Fruit fly (Drosophila melanogaster) whole organism, embryonic: ENCODE results near the gene Arv1.

Source experiments
- B-H2 ChIP-seq: fragments of 200-800 bp; sonication (Bioruptor generic); optimal IDR thresholded peaks from 2 replicates; lab custom pipeline; 2018; ENCODE audit warnings: missing biosample characterization, mild to moderate bottlenecking, missing genetic modification characterization
- Bgb ChIP-seq: fragments of 200-800 bp; sonication (Bioruptor generic); IDR thresholded peaks from 2 replicates; pipeline ENCODE4 v1.3.6; 2022; ENCODE audit warnings: missing biosample characterization, missing genetic modification characterization; ENCODE audit not compliant: partially characterized antibody
- CG11093 ChIP-seq: fragments of 200-800 bp; sonication (Bioruptor generic); IDR thresholded peaks from 3 replicates; pipeline ENCODE4 v1.3.6; 2022; ENCODE audit warnings: missing biosample characterization, missing genetic modification characterization
- CG12744 ChIP-seq: fragments of 200-800 bp; sonication (Bioruptor generic); optimal IDR thresholded peaks from 2 replicates; lab custom pipeline; 2016; ENCODE audit warnings: missing biosample characterization, missing genetic modification characterization
- CG14965 ChIP-seq: fragments of 200-800 bp; sonication (Bioruptor generic); optimal IDR thresholded peaks from 2 replicates; lab custom pipeline; 2016; ENCODE audit warnings: missing biosample characterization, missing genetic modification characterization, borderline replicate concordance
- CG15601 ChIP-seq: fragments of 200-800 bp; sonication (Bioruptor generic); optimal IDR thresholded peaks from 3 replicates; lab custom pipeline; 2019; ENCODE audit warnings: missing biosample characterization, mild to moderate bottlenecking, missing genetic modification characterization, moderate library complexity
- CG1647 ChIP-seq: fragments of 200-800 bp; sonication (Bioruptor generic); optimal IDR thresholded peaks from 3 replicates; lab custom pipeline; 2016; ENCODE audit warnings: missing biosample characterization, missing genetic modification characterization
- CG1832 ChIP-seq: fragments of 200-800 bp; sonication (Bioruptor generic); optimal IDR thresholded peaks from 2 replicates; lab custom pipeline; 2017; ENCODE audit warnings: missing biosample characterization, mild to moderate bottlenecking, missing genetic modification characterization, inconsistent platforms
- CG2712 ChIP-seq: fragments of 200-800 bp; optimal IDR thresholded peaks from 3 replicates; lab custom pipeline; 2019; ENCODE audit warnings: missing biosample characterization, mild to moderate bottlenecking, missing genetic modification characterization, moderate library complexity
- CG3065 ChIP-seq: fragments of 200-800 bp; sonication (Bioruptor generic); optimal IDR thresholded peaks from 2 replicates; lab custom pipeline; 2016; ENCODE audit warnings: missing biosample characterization, missing genetic modification characterization
- CG31224 ChIP-seq: fragments of 200-800 bp; sonication (Bioruptor generic); IDR thresholded peaks from 2 replicates; pipeline ENCODE4 v1.3.6; 2022; ENCODE audit warnings: missing biosample characterization, missing genetic modification characterization
- CG32767 ChIP-seq: fragments of 200-800 bp; sonication (Bioruptor generic); IDR thresholded peaks from 2 replicates; pipeline ENCODE4 v1.3.6; 2022; ENCODE audit warnings: missing biosample characterization, missing genetic modification characterization
- CG42726 ChIP-seq: fragments of 200-800 bp; sonication (Bioruptor generic); IDR thresholded peaks from 2 replicates; pipeline ENCODE4 v1.3.6; 2022; ENCODE audit warnings: missing biosample characterization, missing genetic modification characterization; ENCODE audit not compliant: partially characterized antibody
- CG4424 ChIP-seq: fragments of 200-800 bp; sonication (Bioruptor generic); optimal IDR thresholded peaks from 3 replicates; lab custom pipeline; 2016; ENCODE audit warnings: missing biosample characterization, missing genetic modification characterization
- CG4617 ChIP-seq: fragments of 200-800 bp; sonication (Bioruptor generic); optimal IDR thresholded peaks from 3 replicates; lab custom pipeline; 2016; ENCODE audit warnings: missing biosample characterization, missing genetic modification characterization, borderline replicate concordance
- CG6813 ChIP-seq: fragments of 200-800 bp; sonication (Bioruptor generic); optimal IDR thresholded peaks from 2 replicates; lab custom pipeline; 2017; ENCODE audit warnings: missing biosample characterization, missing genetic modification characterization, mild to moderate bottlenecking, moderate library complexity, missing genetic modification reagents
- CG8089 ChIP-seq: fragments of 200-800 bp; sonication (Bioruptor generic); optimal IDR thresholded peaks from 3 replicates; lab custom pipeline; 2016; ENCODE audit warnings: missing biosample characterization, missing genetic modification characterization
- CG8388 ChIP-seq: fragments of 200-800 bp; sonication (Bioruptor generic); optimal IDR thresholded peaks from 2 replicates; lab custom pipeline; 2019; ENCODE audit warnings: missing biosample characterization, mild to moderate bottlenecking, missing genetic modification characterization, moderate library complexity
- CG8924 ChIP-seq: fragments of 200-800 bp; optimal IDR thresholded peaks from 3 replicates; lab custom pipeline; 2019; ENCODE audit warnings: missing biosample characterization, mild to moderate bottlenecking, missing genetic modification characterization, moderate library complexity
- CG9727 ChIP-seq: fragments of 200-800 bp; sonication (Bioruptor generic); optimal IDR thresholded peaks from 3 replicates; lab custom pipeline; 2017; ENCODE audit warnings: missing biosample characterization, mild to moderate bottlenecking, missing genetic modification characterization
- Camta ChIP-seq: fragments of 200-800 bp; sonication (Bioruptor generic); optimal IDR thresholded peaks from 2 replicates; lab custom pipeline; 2016; ENCODE audit warnings: missing biosample characterization, missing genetic modification characterization
- D19B ChIP-seq: fragments of 200-800 bp; sonication (Bioruptor generic); optimal IDR thresholded peaks from 2 replicates; lab custom pipeline; 2017; ENCODE audit warnings: missing biosample characterization, mild to moderate bottlenecking, missing genetic modification characterization
- Elba2 ChIP-seq: fragments of 200-800 bp; sonication (Bioruptor generic); optimal IDR thresholded peaks from 3 replicates; lab custom pipeline; 2016; ENCODE audit warnings: missing biosample characterization, missing genetic modification characterization
- Ets65A ChIP-seq: fragments of 200-800 bp; sonication (Bioruptor generic); peaks from one replicate; lab custom pipeline; 2016; ENCODE audit warnings: missing biosample characterization, missing genetic modification characterization
- Hmx ChIP-seq: fragments of 200-800 bp; sonication (Bioruptor generic); optimal IDR thresholded peaks from 2 replicates; lab custom pipeline; 2016; ENCODE audit warnings: missing biosample characterization, missing genetic modification characterization
- MTF-1 ChIP-seq: fragments of 200-800 bp; sonication (Bioruptor generic); optimal IDR thresholded peaks from 2 replicates; lab custom pipeline; 2018; ENCODE audit warnings: missing biosample characterization, mild to moderate bottlenecking, missing genetic modification characterization, borderline replicate concordance
- Six4 ChIP-seq: fragments of 200-800 bp; sonication (Bioruptor generic); optimal IDR thresholded peaks from 2 replicates; lab custom pipeline; 2016; ENCODE audit warnings: missing biosample characterization, missing genetic modification characterization
- Usf ChIP-seq: fragments of 200-800 bp; sonication (Bioruptor generic); optimal IDR thresholded peaks from 2 replicates; lab custom pipeline; 2017; ENCODE audit warnings: missing genotype, missing biosample characterization, missing genetic modification characterization
- ash1 ChIP-seq: fragments of 200-800 bp; sonication (Bioruptor generic); optimal IDR thresholded peaks from 2 replicates; lab custom pipeline; 2018; ENCODE audit warnings: missing biosample characterization, mild to moderate bottlenecking, missing genetic modification characterization
- ato ChIP-seq: fragments of 200-800 bp; sonication (Bioruptor generic); IDR thresholded peaks from 2 replicates; pipeline ENCODE4 v1.3.6; 2022; ENCODE audit warnings: missing biosample characterization, missing genetic modification characterization; ENCODE audit not compliant: partially characterized antibody
- btn ChIP-seq: fragments of 200-800 bp; sonication (Bioruptor generic); optimal IDR thresholded peaks from 2 replicates; lab custom pipeline; 2016; ENCODE audit warnings: missing biosample characterization, missing genetic modification characterization
- cad ChIP-seq: fragments of >200 bp; optimal IDR thresholded peaks from 2 replicates; lab custom pipeline; 2017; ENCODE audit warnings: missing biosample characterization, missing genetic modification characterization
- dati ChIP-seq: fragments of 200-800 bp; sonication (Bioruptor generic); IDR thresholded peaks from 2 replicates; pipeline ENCODE4 v1.3.6; 2022; ENCODE audit warnings: missing biosample characterization, missing genetic modification characterization
- dysf ChIP-seq: fragments of 200-800 bp; sonication (Bioruptor generic); IDR thresholded peaks from 3 replicates; pipeline ENCODE4 v1.3.6; 2022; ENCODE audit warnings: missing biosample characterization, missing genetic modification characterization
- eve ChIP-seq, 2 experiments: fragments of >200 bp; optimal IDR thresholded peaks; 2 replicates each; lab custom pipeline; 2017; ENCODE audit warnings: missing biosample characterization in 2 of 2, missing genetic modification characterization in 2 of 2
- gcm2 ChIP-seq: fragments of 200-800 bp; sonication (Bioruptor generic); optimal IDR thresholded peaks from 2 replicates; lab custom pipeline; 2016; ENCODE audit warnings: missing biosample characterization, missing genetic modification characterization
- grau ChIP-seq: fragments of 200-800 bp; optimal IDR thresholded peaks from 3 replicates; lab custom pipeline; 2019; ENCODE audit warnings: missing biosample characterization, mild to moderate bottlenecking, missing genetic modification characterization, moderate library complexity
- gro ChIP-seq: fragments of 200-800 bp; sonication (Bioruptor generic); optimal IDR thresholded peaks from 2 replicates; lab custom pipeline; 2016; ENCODE audit warnings: missing biosample characterization, missing genetic modification characterization
- lov ChIP-seq, 2 experiments: fragments of 200-800 bp in 1 of 2; fragments of >200 bp in 1 of 2; sonication (Bioruptor generic) in 1 of 2; IDR thresholded peaks in 1 of 2; optimal IDR thresholded peaks in 1 of 2; 2 replicates in 1 of 2; 3 replicates in 1 of 2; pipeline versions ENCODE4 v1.3.6 to Lab custom; 2017 to 2022; ENCODE audit warnings: missing biosample characterization in 1 of 2, missing genetic modification characterization in 1 of 2
- nerfin-2 ChIP-seq: fragments of 200-800 bp; sonication (Bioruptor generic); IDR thresholded peaks from 2 replicates; pipeline ENCODE4 v1.3.6; 2022; ENCODE audit warnings: missing biosample characterization, missing genetic modification characterization; ENCODE audit not compliant: partially characterized antibody
- pho ChIP-seq: fragments of 200-800 bp; sonication (Bioruptor generic); optimal IDR thresholded peaks from 2 replicates; lab custom pipeline; 2016; ENCODE audit warnings: missing biosample characterization, missing genetic modification characterization
- pnt ChIP-seq: fragments of 200-800 bp; sonication (Bioruptor generic); optimal IDR thresholded peaks from 3 replicates; lab custom pipeline; 2016; ENCODE audit warnings: missing biosample characterization, missing genetic modification characterization
- psq ChIP-seq: fragments of 200-800 bp; sonication (Bioruptor generic); optimal IDR thresholded peaks from 2 replicates; lab custom pipeline; 2017; ENCODE audit warnings: missing biosample characterization, missing genetic modification characterization
- sens ChIP-seq: fragments of 200-800 bp; sonication (Bioruptor generic); peaks from one replicate; lab custom pipeline; 2016; ENCODE audit warnings: missing biosample characterization, missing genetic modification characterization
- sens-2 ChIP-seq: fragments of 200-800 bp; sonication (Bioruptor generic); IDR thresholded peaks from 2 replicates; pipeline ENCODE4 v1.3.6; 2022; ENCODE audit warnings: missing biosample characterization, missing genetic modification characterization
- slbo ChIP-seq: fragments of 200-800 bp; sonication (Bioruptor generic); IDR thresholded peaks from 2 replicates; pipeline ENCODE4 v1.3.6; 2022; ENCODE audit warnings: missing biosample characterization, missing genetic modification characterization
- slou ChIP-seq: fragments of 200-800 bp; sonication (Bioruptor generic); optimal IDR thresholded peaks from 3 replicates; lab custom pipeline; 2016; ENCODE audit warnings: missing biosample characterization, missing genetic modification characterization
- sob ChIP-seq: fragments of 200-800 bp; sonication (Bioruptor generic); IDR thresholded peaks from 2 replicates; pipeline ENCODE4 v1.3.6; 2022; ENCODE audit warnings: missing biosample characterization, missing genetic modification characterization
- ssp ChIP-seq: fragments of 200-800 bp; sonication (Bioruptor generic); IDR thresholded peaks from 2 replicates; pipeline ENCODE4 v1.3.6; 2022; ENCODE audit warnings: missing biosample characterization, missing genetic modification characterization
- unc-4 ChIP-seq: fragments of 200-800 bp; sonication (Bioruptor generic); IDR thresholded peaks from 2 replicates; pipeline ENCODE4 v1.3.6; 2022; ENCODE audit warnings: missing biosample characterization, missing genetic modification characterization; ENCODE audit not compliant: partially characterized antibody
- zfh2 ChIP-seq: fragments of 200-800 bp; sonication (Bioruptor generic); optimal IDR thresholded peaks from 2 replicates; lab custom pipeline; 2016; ENCODE audit warnings: missing biosample characterization, missing genetic modification characterization

Gene Arv1

DNA sequence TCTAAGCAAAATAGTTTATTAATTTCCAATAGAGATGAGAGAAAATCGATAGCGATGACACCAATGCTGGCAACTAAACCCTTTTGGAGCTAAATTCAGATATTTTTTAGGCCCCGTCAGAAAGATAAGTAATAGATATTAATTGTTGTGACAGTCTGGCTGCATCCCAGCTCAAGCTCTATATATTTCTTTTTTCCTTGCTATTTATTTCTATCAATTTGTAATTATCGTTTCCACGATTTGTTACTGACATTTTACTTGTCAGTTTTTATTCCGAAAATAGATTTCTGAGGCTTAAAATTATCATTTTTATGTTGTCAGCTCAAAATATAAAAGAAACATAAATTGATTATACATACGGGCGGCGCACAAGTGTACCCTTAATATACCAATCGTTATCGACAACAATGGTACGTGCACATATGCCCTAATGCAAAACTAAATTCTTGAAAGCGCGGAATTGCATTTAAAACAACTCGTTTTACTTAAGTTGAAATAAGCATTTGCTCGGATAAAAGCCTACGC lies 39.8 kb upstream of the Arv1 start, which contains the start of the genes CRIF and SMC5 (continued):
- no peak for TF ChIP-seq CG8924 (tag; lab: Kevin White, UChicago)
- peak; percentile 9 for TF ChIP-seq CG3065 (GFP tag; lab: Kevin White, UChicago)
- peak; percentile 56 for TF ChIP-seq CG1647
- peak; percentile 75 for TF ChIP-seq CG2712 (tag; lab: Kevin White, UChicago)
- TF ChIP-seq zfh2: peak; percentile 76
- no peak for TF ChIP-seq nerfin-2 (GFP tag; lab: Robert Waterston, UW)
- TF ChIP-seq slou (GFP tag; lab: Kevin White, UChicago): peak; percentile 30
- TF ChIP-seq dati: no peak
- peak; percentile 76 for TF ChIP-seq B-H2
- peak; percentile 78 for TF ChIP-seq grau
- peak; percentile 89 for TF ChIP-seq ssp (GFP tag; lab: Robert Waterston, UW)
- TF ChIP-seq gro: peak; percentile 56
- peak; percentile 31 for TF ChIP-seq D19B (GFP tag; lab: Kevin White, UChicago)
- peak in 1 of 2 experiments; percentile 90 for TF ChIP-seq eve (GFP tag; optimal IDR thresholded peaks at IDR 0.05; lab: Kevin White, UChicago)
- peak; percentile 14 for TF ChIP-seq CG12744
- TF ChIP-seq lov (optimal IDR thresholded peaks at IDR 0.05; lab: Kevin White, UChicago): no peak
- TF ChIP-seq lov (GFP tag; IDR thresholded peaks at IDR 0.05; lab: Robert Waterston, UW): no peak
- peak; percentile 75 for TF ChIP-seq slbo (GFP tag; lab: Robert Waterston, UW)
- no peak; the same call in 1 of the 2 replicates for TF ChIP-seq CG32767 (GFP tag; lab: Robert Waterston, UW)
- no peak for TF ChIP-seq psq (GFP tag; lab: Kevin White, UChicago)
- TF ChIP-seq Camta: peak; percentile 54
- TF ChIP-seq unc-4 (GFP tag; lab: Robert Waterston, UW): no peak
- peak; percentile 68 for TF ChIP-seq CG4617 (GFP tag; lab: Kevin White, UChicago)
- TF ChIP-seq CG11093 (GFP tag; lab: Robert Waterston, UW): no peak
- TF ChIP-seq sens-2 (GFP tag; lab: Robert Waterston, UW): no peak
- TF ChIP-seq CG1832: no peak
- no peak for TF ChIP-seq ash1
- TF ChIP-seq Usf (GFP tag; lab: Kevin White, UChicago): no peak
- TF ChIP-seq CG8089: no peak
- peak; percentile 52; the same call in 1 of the 3 replicates for TF ChIP-seq dysf (GFP tag; lab: Robert Waterston, UW)
- no peak for TF ChIP-seq CG14965 (GFP tag; lab: Kevin White, UChicago)
- peak; percentile 39 for TF ChIP-seq Elba2 (GFP tag; lab: Kevin White, UChicago)
- TF ChIP-seq Hmx (GFP tag; lab: Kevin White, UChicago): peak; percentile 46
- TF ChIP-seq gcm2 (GFP tag; lab: Kevin White, UChicago): peak; percentile 31
- TF ChIP-seq CG6813: no peak
- TF ChIP-seq ato (GFP tag; lab: Robert Waterston, UW): no peak
- 0 out of 2 replicates have a peak, but pooled peaks have one; percentile 47 for TF ChIP-seq sob (GFP tag; lab: Robert Waterston, UW)
- no peak for TF ChIP-seq btn
- peak; percentile 51 for TF ChIP-seq Six4 (GFP tag; lab: Kevin White, UChicago)
- TF ChIP-seq CG4424 (GFP tag; lab: Kevin White, UChicago): peak; percentile 68
- peak; percentile 46 for TF ChIP-seq CG8388 (GFP tag; lab: Kevin White, UChicago)
- TF ChIP-seq CG9727 (GFP tag; lab: Kevin White, UChicago): no peak
- TF ChIP-seq cad (GFP tag; lab: Kevin White, UChicago): no peak
- TF ChIP-seq CG15601: peak; percentile 68
- TF ChIP-seq pnt (GFP tag; lab: Kevin White, UChicago): peak; percentile 30
- no peak for TF ChIP-seq Bgb (GFP tag; lab: Robert Waterston, UW)
- peak; percentile 97 for TF ChIP-seq sens
- peak; percentile 76 for TF ChIP-seq pho (GFP tag; lab: Kevin White, UChicago)
- no peak for TF ChIP-seq CG42726 (GFP tag; lab: Robert Waterston, UW)
- no peak for TF ChIP-seq CG31224 (GFP tag; lab: Robert Waterston, UW)
- no peak for TF ChIP-seq Ets65A (GFP tag; lab: Kevin White, UChicago)
- TF ChIP-seq MTF-1 (GFP tag; lab: Kevin White, UChicago): no peak
